Worm (Caenorhabditis elegans): ENCODE results near the gene F56B6.6.

- TF ChIP-seq elt-3 (tag; optimal IDR thresholded peaks at IDR 0.05) (no peak), snpc-4 (tag; optimal IDR thresholded peaks at IDR 0.05) (no peak), unc-62 (GFP tag; optimal IDR thresholded peaks at IDR 0.05) (no peak), nhr-12 (tag; optimal IDR thresholded peaks at IDR 0.05) (no peak), sea-2 (GFP tag; optimal IDR thresholded peaks at IDR 0.05) (no peak), ztf-4 (tag; optimal IDR thresholded peaks at IDR 0.05) (no peak), nhr-237 (tag; optimal IDR thresholded peaks at IDR 0.05) (no peak), pha-4 (tag; optimal IDR thresholded peaks at IDR 0.05) (no peak), unc-39 (tag; optimal IDR thresholded peaks at IDR 0.05) (no peak), skn-1 (tag; optimal IDR thresholded peaks at IDR 0.05) (no peak)
These were observed 33.9 kb downstream of the F56B6.6 start, which contains the start of gene C12D12.1 for ce11 chrX:3498953-3499352.
